Worm (Caenorhabditis elegans) whole organism, mixed stage, embryonic: Measurements from ENCODE around the gene F07H5.13.

ENCODE experiments used
- blmp-1 ChIP-seq: fragments of 150-350 bp; optimal IDR thresholded peaks from 2 replicates; lab custom pipeline; 2014; ENCODE audit warnings: missing biosample characterization, missing genetic modification characterization
- ceh-39 ChIP-seq: fragments of 150-350 bp; optimal IDR thresholded peaks from 2 replicates; lab custom pipeline; 2014; ENCODE audit warnings: missing biosample characterization, missing genetic modification characterization
- ceh-43 ChIP-seq: fragments of 200-800 bp; sonication (Bioruptor generic); optimal IDR thresholded peaks from 2 replicates; lab custom pipeline; 2018; ENCODE audit warnings: mild to moderate bottlenecking, missing genetic modification characterization, moderate library complexity, missing compliant biosample characterization
- ceh-83 ChIP-seq: fragments of 200-800 bp; sonication (Bioruptor generic); optimal IDR thresholded peaks from 2 replicates; lab custom pipeline; 2018; ENCODE audit warnings: mild to moderate bottlenecking, missing genetic modification characterization, missing compliant biosample characterization
- ces-1 ChIP-seq: fragments of 150-350 bp; optimal IDR thresholded peaks from 2 replicates; lab custom pipeline; 2014; ENCODE audit warnings: missing biosample characterization, missing genetic modification reagents, missing genetic modification characterization
- elt-1 ChIP-seq: sonication (generic microtip); optimal IDR thresholded peaks from 2 replicates; lab custom pipeline; 2017; ENCODE audit warnings: missing genetic modification characterization, mild to moderate bottlenecking, missing compliant biosample characterization, antibody characterized with exemption, moderate library complexity, borderline replicate concordance; ENCODE audit not compliant: insufficient read depth
- elt-3 ChIP-seq: fragments of 150-350 bp; optimal IDR thresholded peaks from 2 replicates; lab custom pipeline; 2014; ENCODE audit warnings: missing biosample characterization, missing genetic modification characterization
- ham-2 ChIP-seq: fragments of 200-800 bp; sonication (Bioruptor generic); optimal IDR thresholded peaks from 2 replicates; lab custom pipeline; 2018; ENCODE audit warnings: mild to moderate bottlenecking, missing genetic modification characterization, missing compliant biosample characterization
- hlh-1 ChIP-seq: fragments of 150-350 bp; optimal IDR thresholded peaks from 2 replicates; lab custom pipeline; 2014; ENCODE audit warnings: missing biosample characterization, missing genetic modification reagents, missing genetic modification characterization
- lin-32 ChIP-seq: fragments of 200-800 bp; sonication (Bioruptor generic); optimal IDR thresholded peaks from 2 replicates; lab custom pipeline; 2018; ENCODE audit warnings: mild to moderate bottlenecking, missing genetic modification characterization, missing compliant biosample characterization
- mab-5 ChIP-seq: fragments of 150-350 bp; optimal IDR thresholded peaks from 2 replicates; lab custom pipeline; 2014; ENCODE audit warnings: missing biosample characterization, missing genetic modification characterization
- mep-1 ChIP-seq: fragments of 150-350 bp; optimal IDR thresholded peaks from 2 replicates; lab custom pipeline; 2017; ENCODE audit warnings: missing biosample characterization, missing genetic modification reagents, missing genetic modification characterization, inconsistent platforms
- mls-2 ChIP-seq: sonication (generic microtip); optimal IDR thresholded peaks from 2 replicates; lab custom pipeline; 2016; ENCODE audit warnings: mild to moderate bottlenecking, missing genetic modification characterization, moderate library complexity, missing compliant biosample characterization
- nhr-12 ChIP-seq: fragments of 150-350 bp; optimal IDR thresholded peaks from 2 replicates; lab custom pipeline; 2014; ENCODE audit warnings: missing biosample characterization, missing genetic modification characterization
- sem-2 ChIP-seq: fragments of 200-800 bp; sonication (Bioruptor generic); optimal IDR thresholded peaks from 2 replicates; lab custom pipeline; 2018; ENCODE audit warnings: mild to moderate bottlenecking, missing genetic modification characterization, missing compliant biosample characterization
- snpc-4 ChIP-seq: fragments of 150-350 bp; optimal IDR thresholded peaks from 2 replicates; lab custom pipeline; 2014; ENCODE audit warnings: missing biosample characterization, missing genetic modification characterization
- sptf-1 ChIP-seq: sonication (generic microtip); optimal IDR thresholded peaks from 2 replicates; lab custom pipeline; 2017; ENCODE audit warnings: mild to moderate bottlenecking, missing genetic modification characterization, moderate library complexity, missing compliant biosample characterization
- tbx-8 ChIP-seq: fragments of 200-800 bp; sonication (Bioruptor generic); optimal IDR thresholded peaks from 2 replicates; lab custom pipeline; 2018; ENCODE audit warnings: mild to moderate bottlenecking, missing genetic modification characterization, moderate library complexity, missing compliant biosample characterization
- unc-39 ChIP-seq: fragments of 150-350 bp; optimal IDR thresholded peaks from 2 replicates; lab custom pipeline; 2014; ENCODE audit warnings: missing biosample characterization, missing genetic modification characterization
- unc-62 ChIP-seq: fragments of 150-350 bp; optimal IDR thresholded peaks from 2 replicates; lab custom pipeline; 2014; ENCODE audit warnings: missing biosample characterization, missing genetic modification reagents, missing genetic modification characterization
- zip-8 ChIP-seq: fragments of 150-350 bp; optimal IDR thresholded peaks from 2 replicates; lab custom pipeline; 2014; ENCODE audit warnings: missing biosample characterization, missing genetic modification characterization
- ztf-11 ChIP-seq: fragments of 150-350 bp; optimal IDR thresholded peaks from 2 replicates; lab custom pipeline; 2014; ENCODE audit warnings: missing biosample characterization, missing genetic modification characterization

Gene F07H5.13

ce11 chrII:8832941-8833340 lies 42.6 kb downstream of the F07H5.13 start:
- no peak for TF ChIP-seq lin-32 (GFP tag; lab: Kevin White, UChicago)
- TF ChIP-seq ces-1 (GFP tag; lab: Kevin White, UChicago): no peak
- no peak for TF ChIP-seq elt-3
- no peak for TF ChIP-seq snpc-4
- no peak for TF ChIP-seq ceh-43 (GFP tag; lab: Kevin White, UChicago)
- TF ChIP-seq ztf-11 (tag; lab: Kevin White, UChicago): no peak
- TF ChIP-seq elt-1 (tag; lab: Kevin White, UChicago): no peak
- TF ChIP-seq zip-8 (tag; lab: Kevin White, UChicago): no peak
- TF ChIP-seq sem-2 (GFP tag; lab: Kevin White, UChicago): no peak
- no peak for TF ChIP-seq ham-2 (GFP tag; lab: Kevin White, UChicago)
- TF ChIP-seq mls-2 (tag; lab: Kevin White, UChicago): no peak
- TF ChIP-seq unc-62 (GFP tag; lab: Kevin White, UChicago): no peak
- TF ChIP-seq ceh-83 (GFP tag; lab: Kevin White, UChicago): no peak
- no peak for TF ChIP-seq nhr-12 (tag; lab: Kevin White, UChicago)
- TF ChIP-seq ceh-39 (tag; lab: Kevin White, UChicago): no peak
- TF ChIP-seq hlh-1 (tag; lab: Kevin White, UChicago): no peak

ce11 chrII:8835857-8836256 lies 45.5 kb downstream of the F07H5.13 start, which contains the start of gene F46C5.4:
Gene F46C5.4 (plus strand): TSS chrII:8836078.
- TF ChIP-seq blmp-1: no peak
- no peak for TF ChIP-seq sptf-1 (tag; lab: Kevin White, UChicago)
- peak; percentile 71 for TF ChIP-seq ces-1 (GFP tag; lab: Kevin White, UChicago)

ce11 chrII:8839025-8839424 lies 48.7 kb downstream of the F07H5.13 start, which contains the start of gene F46C5.7:
Gene F46C5.7 (plus strand): TSS chrII:8839325.
- TF ChIP-seq tbx-8 (GFP tag; lab: Kevin White, UChicago): no peak
- no peak for TF ChIP-seq unc-39 (tag; lab: Kevin White, UChicago)
- TF ChIP-seq elt-1 (tag; lab: Kevin White, UChicago): no peak
- no peak for TF ChIP-seq ceh-39 (tag; lab: Kevin White, UChicago)
- no peak for TF ChIP-seq mep-1 (tag; lab: Kevin White, UChicago)
- no peak for TF ChIP-seq sptf-1 (tag; lab: Kevin White, UChicago)
- no peak for TF ChIP-seq lin-32 (GFP tag; lab: Kevin White, UChicago)
- no peak for TF ChIP-seq mab-5 (tag; lab: Kevin White, UChicago)
- TF ChIP-seq elt-3: no peak
- TF ChIP-seq blmp-1: no peak
- TF ChIP-seq ztf-11 (tag; lab: Kevin White, UChicago): no peak
